Worm (Caenorhabditis elegans): ENCODE measurements around the gene ztf-7.

DNA sequence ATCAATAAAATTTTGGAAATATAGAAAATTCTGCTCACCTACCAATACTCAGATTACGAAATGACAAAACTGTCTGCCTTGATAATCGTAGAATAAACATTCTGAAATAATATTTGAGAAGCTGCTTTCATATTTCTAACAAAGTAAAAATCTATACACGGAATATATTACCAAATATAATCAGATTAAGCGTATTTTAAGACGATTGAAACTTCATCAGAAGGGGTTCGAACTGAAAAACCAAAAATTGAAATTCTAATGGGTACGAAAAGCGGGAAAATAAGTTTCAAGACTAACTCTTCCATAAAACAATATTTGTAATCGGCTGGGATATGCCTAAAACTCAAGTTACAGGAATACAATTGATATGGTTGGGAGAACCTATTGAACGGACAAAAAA, 10.1 kb downstream of the ztf-7 start, which contains the start of gene F46B6.4:
- TF ChIP-seq daf-16 (GFP tag; optimal IDR thresholded peaks at IDR 0.05) (no peak), daf-16 (tag; optimal IDR thresholded peaks at IDR 0.05) (no peak), daf-12 (tag; optimal IDR thresholded peaks at IDR 0.05) (no peak), fos-1 (tag; optimal IDR thresholded peaks at IDR 0.05) (no peak), ceh-82 (tag; optimal IDR thresholded peaks at IDR 0.05) (no peak), ama-1 (optimal IDR thresholded peaks at IDR 0.05) (no peak), ztf-11 (tag; optimal IDR thresholded peaks at IDR 0.05) (no peak), snpc-4 (tag; optimal IDR thresholded peaks at IDR 0.05) (no peak), nhr-76 (tag; optimal IDR thresholded peaks at IDR 0.05) (no peak), hlh-11 (tag; optimal IDR thresholded peaks at IDR 0.05) (no peak), nhr-48 (tag; optimal IDR thresholded peaks at IDR 0.05) (no peak), pha-4 (GFP tag; IDR thresholded peaks at IDR 0.05) (no peak), pha-4 (tag; optimal IDR thresholded peaks at IDR 0.05) (no peak), tag-97 (GFP tag; IDR thresholded peaks at IDR 0.05) (no peak), egl-43 (GFP tag; IDR thresholded peaks at IDR 0.05) (no peak)
